Fruit fly (Drosophila melanogaster) whole organism, embryonic: ENCODE data around the gene BOD1.

Experiments used
- Asciz ChIP-seq: fragments of 200-800 bp; sonication (Bioruptor generic); optimal IDR thresholded peaks from 2 replicates; lab custom pipeline; 2017; ENCODE audit warnings: missing biosample characterization, mild to moderate bottlenecking, missing genetic modification characterization, missing genetic modification reagents
- CG10147 ChIP-seq: fragments of 200-800 bp; sonication (Bioruptor generic); optimal IDR thresholded peaks from 2 replicates; lab custom pipeline; 2019; ENCODE audit warnings: missing biosample characterization, mild to moderate bottlenecking, missing genetic modification characterization, moderate library complexity
- CG11696 ChIP-seq: fragments of 200-800 bp; sonication (Bioruptor generic); IDR thresholded peaks from 2 replicates; pipeline ENCODE4 v1.3.6; 2022; ENCODE audit warnings: missing biosample characterization, missing genetic modification characterization
- CG15073 ChIP-seq: fragments of 200-800 bp; sonication (Bioruptor generic); optimal IDR thresholded peaks from 2 replicates; lab custom pipeline; 2016; ENCODE audit warnings: missing biosample characterization, missing genetic modification characterization
- CG17186 ChIP-seq: fragments of 200-800 bp; sonication (Bioruptor generic); optimal IDR thresholded peaks from 3 replicates; lab custom pipeline; 2017; ENCODE audit warnings: missing biosample characterization, missing genetic modification reagents, missing genetic modification characterization
- CG2120 ChIP-seq: fragments of 200-800 bp; sonication (Bioruptor generic); optimal IDR thresholded peaks from 3 replicates; lab custom pipeline; 2016; ENCODE audit warnings: missing biosample characterization, missing genetic modification characterization
- CG32767 ChIP-seq: fragments of 200-800 bp; sonication (Bioruptor generic); IDR thresholded peaks from 2 replicates; pipeline ENCODE4 v1.3.6; 2022; ENCODE audit warnings: missing biosample characterization, missing genetic modification characterization
- CG4404 ChIP-seq: fragments of 200-800 bp; sonication (Bioruptor generic); IDR thresholded peaks from 2 replicates; pipeline ENCODE4 v1.3.6; 2022; ENCODE audit warnings: missing biosample characterization, missing genetic modification characterization
- CG5180 ChIP-seq: fragments of 200-800 bp; sonication (Bioruptor generic); optimal IDR thresholded peaks from 3 replicates; lab custom pipeline; 2017; ENCODE audit warnings: missing biosample characterization, missing genetic modification characterization, mild to moderate bottlenecking, moderate library complexity, missing genetic modification reagents
- CG6765 ChIP-seq: fragments of 200-800 bp; sonication (Bioruptor generic); optimal IDR thresholded peaks from 3 replicates; lab custom pipeline; 2017; ENCODE audit warnings: missing biosample characterization, mild to moderate bottlenecking, missing genetic modification characterization
- CG7928 ChIP-seq: fragments of 200-800 bp; sonication (Bioruptor generic); optimal IDR thresholded peaks from 2 replicates; lab custom pipeline; 2017; ENCODE audit warnings: missing biosample characterization, mild to moderate bottlenecking, missing genetic modification characterization
- CG8089 ChIP-seq: fragments of 200-800 bp; sonication (Bioruptor generic); optimal IDR thresholded peaks from 3 replicates; lab custom pipeline; 2016; ENCODE audit warnings: missing biosample characterization, missing genetic modification characterization
- D19B ChIP-seq: fragments of 200-800 bp; sonication (Bioruptor generic); optimal IDR thresholded peaks from 2 replicates; lab custom pipeline; 2017; ENCODE audit warnings: missing biosample characterization, mild to moderate bottlenecking, missing genetic modification characterization
- HHEX ChIP-seq: fragments of 200-800 bp; sonication (Bioruptor generic); optimal IDR thresholded peaks from 3 replicates; lab custom pipeline; 2017; ENCODE audit warnings: missing biosample characterization, mild to moderate bottlenecking, missing genetic modification characterization, missing genetic modification reagents
- HLH54F ChIP-seq: fragments of 200-800 bp; sonication (Bioruptor generic); optimal IDR thresholded peaks from 3 replicates; lab custom pipeline; 2016; ENCODE audit warnings: missing biosample characterization, missing genetic modification characterization
- HmgZ ChIP-seq: fragments of 200-800 bp; sonication (Bioruptor generic); optimal IDR thresholded peaks from 2 replicates; lab custom pipeline; 2018; ENCODE audit warnings: missing biosample characterization, mild to moderate bottlenecking, missing genetic modification characterization
- Hmr ChIP-seq: fragments of 200-800 bp; sonication (Bioruptor generic); optimal IDR thresholded peaks from 3 replicates; lab custom pipeline; 2017; ENCODE audit warnings: mild to moderate bottlenecking, missing biosample characterization, missing genetic modification reagents, missing genetic modification characterization
- Hr51 ChIP-seq, 2 experiments: fragments of 200-800 bp; sonication (Bioruptor generic); optimal IDR thresholded peaks; 2 replicates in 1 of 2; 3 replicates in 1 of 2; lab custom pipeline; 2016 to 2018; ENCODE audit warnings: missing biosample characterization in 2 of 2, missing genetic modification characterization in 2 of 2, mild to moderate bottlenecking in 1 of 2, moderate library complexity in 1 of 2
- Kr ChIP-seq: fragments of 200-800 bp; sonication (Bioruptor generic); optimal IDR thresholded peaks from 2 replicates; lab custom pipeline; 2017; ENCODE audit warnings: missing biosample characterization, mild to moderate bottlenecking, missing genetic modification characterization
- PHDP ChIP-seq: fragments of 200-800 bp; sonication (Bioruptor generic); optimal IDR thresholded peaks from 3 replicates; lab custom pipeline; 2018; ENCODE audit warnings: missing biosample characterization, mild to moderate bottlenecking, missing genetic modification characterization, moderate library complexity
- Ravus ChIP-seq: fragments of 200-800 bp; sonication (Bioruptor generic); IDR thresholded peaks from 2 replicates; pipeline ENCODE4 v1.3.6; 2022; ENCODE audit warnings: missing biosample characterization, missing genetic modification characterization
- Spps ChIP-seq: fragments of 200-800 bp; sonication (Bioruptor generic); optimal IDR thresholded peaks from 2 replicates; lab custom pipeline; 2018; ENCODE audit warnings: missing biosample characterization, mild to moderate bottlenecking, missing genetic modification characterization
- aop ChIP-seq: fragments of 200-800 bp; sonication (Bioruptor generic); IDR thresholded peaks from 2 replicates; pipeline ENCODE4 v1.3.6; 2022; ENCODE audit warnings: missing biosample characterization, missing genetic modification characterization
- ase ChIP-seq: fragments of 200-800 bp; sonication (Bioruptor generic); IDR thresholded peaks from 3 replicates; pipeline ENCODE4 v1.3.6; 2022; ENCODE audit warnings: missing biosample characterization, missing genetic modification characterization
- bbx ChIP-seq: fragments of 200-800 bp; sonication (Bioruptor generic); IDR thresholded peaks from 2 replicates; pipeline ENCODE4 v1.3.6; 2022; ENCODE audit warnings: missing biosample characterization, missing genetic modification characterization; ENCODE audit not compliant: partially characterized antibody
- bcd ChIP-seq: fragments of 200-800 bp; sonication (Bioruptor generic); optimal IDR thresholded peaks from 2 replicates; lab custom pipeline; 2017; ENCODE audit warnings: missing biosample characterization, mild to moderate bottlenecking, missing genetic modification characterization
- br ChIP-seq: fragments of >200 bp; optimal IDR thresholded peaks from 2 replicates; lab custom pipeline; 2017
- crp ChIP-seq, 2 experiments: fragments of 200-800 bp; sonication (Bioruptor generic); optimal IDR thresholded peaks; 2 replicates in 1 of 2; 3 replicates in 1 of 2; lab custom pipeline; 2017; ENCODE audit warnings: missing biosample characterization in 2 of 2, missing genetic modification characterization in 2 of 2, mild to moderate bottlenecking in 1 of 2, moderate library complexity in 1 of 2
- dpn ChIP-seq, 2 experiments: fragments of 200-800 bp; sonication (Bioruptor generic); optimal IDR thresholded peaks; 3 replicates each; lab custom pipeline; 2016; ENCODE audit warnings: missing biosample characterization in 2 of 2, missing genetic modification characterization in 2 of 2
- esg ChIP-seq: fragments of 200-800 bp; sonication (Bioruptor generic); conservative IDR thresholded peaks from 2 replicates; pipeline ENCODE4 v1.3.6; 2022; ENCODE audit warnings: missing biosample characterization, missing genetic modification characterization
- fd64A ChIP-seq: fragments of 200-800 bp; sonication (Bioruptor generic); optimal IDR thresholded peaks from 3 replicates; lab custom pipeline; 2018; ENCODE audit warnings: missing biosample characterization, mild to moderate bottlenecking, missing genetic modification characterization
- fd96Cb ChIP-seq: fragments of 200-800 bp; sonication (Bioruptor generic); optimal IDR thresholded peaks from 2 replicates; lab custom pipeline; 2018; ENCODE audit warnings: missing biosample characterization, mild to moderate bottlenecking, missing genetic modification characterization, moderate library complexity
- hb ChIP-seq: fragments of 200-800 bp; sonication (Bioruptor generic); IDR thresholded peaks from 3 replicates; pipeline ENCODE4 v1.3.6; 2022; ENCODE audit warnings: missing biosample characterization, missing genetic modification characterization; ENCODE audit not compliant: partially characterized antibody
- ken ChIP-seq: fragments of 200-800 bp; sonication (Bioruptor generic); IDR thresholded peaks from 3 replicates; pipeline ENCODE4 v1.3.6; 2022; ENCODE audit warnings: missing biosample characterization, missing genetic modification characterization
- lab ChIP-seq: fragments of 200-800 bp; sonication (Bioruptor generic); optimal IDR thresholded peaks from 3 replicates; lab custom pipeline; 2017; ENCODE audit warnings: missing biosample characterization, missing genetic modification characterization, mild to moderate bottlenecking, moderate library complexity, missing genetic modification reagents
- lov ChIP-seq, 2 experiments: fragments of 200-800 bp in 1 of 2; fragments of >200 bp in 1 of 2; sonication (Bioruptor generic) in 1 of 2; IDR thresholded peaks in 1 of 2; optimal IDR thresholded peaks in 1 of 2; 2 replicates in 1 of 2; 3 replicates in 1 of 2; pipeline versions ENCODE4 v1.3.6 to Lab custom; 2017 to 2022; ENCODE audit warnings: missing biosample characterization in 1 of 2, missing genetic modification characterization in 1 of 2
- nom ChIP-seq: fragments of 200-800 bp; sonication (Bioruptor generic); optimal IDR thresholded peaks from 2 replicates; lab custom pipeline; 2017; ENCODE audit warnings: missing biosample characterization, missing genetic modification characterization, mild to moderate bottlenecking, moderate library complexity, missing genetic modification reagents
- odd ChIP-seq: fragments of 200-800 bp; sonication (Bioruptor generic); optimal IDR thresholded peaks from 2 replicates; lab custom pipeline; 2017; ENCODE audit warnings: missing biosample characterization, mild to moderate bottlenecking, missing genetic modification characterization
- otp ChIP-seq: fragments of 200-800 bp; sonication (Bioruptor generic); IDR thresholded peaks from 3 replicates; pipeline ENCODE4, ENCODE4 v1.3.6; 2022; ENCODE audit warnings: missing biosample characterization, missing genetic modification characterization
- pros ChIP-seq: fragments of 200-800 bp; sonication (Bioruptor generic); optimal IDR thresholded peaks from 3 replicates; lab custom pipeline; 2019; ENCODE audit warnings: missing biosample characterization, mild to moderate bottlenecking, missing genetic modification characterization, moderate library complexity
- ranshi ChIP-seq: fragments of 200-800 bp; sonication (Bioruptor generic); IDR thresholded peaks from 2 replicates; pipeline ENCODE4 v1.3.6; 2022; ENCODE audit warnings: missing biosample characterization, missing genetic modification characterization
- row ChIP-seq: fragments of 200-800 bp; sonication (Bioruptor generic); IDR thresholded peaks from 3 replicates; pipeline ENCODE4 v1.3.6; 2022; ENCODE audit warnings: missing biosample characterization, missing genetic modification characterization
- shn ChIP-seq: fragments of 200-800 bp; sonication (Bioruptor generic); optimal IDR thresholded peaks from 3 replicates; lab custom pipeline; 2016; ENCODE audit warnings: missing biosample characterization, missing genetic modification characterization
- sr ChIP-seq: fragments of 200-800 bp; sonication (Bioruptor generic); IDR thresholded peaks from 3 replicates; pipeline ENCODE4 v1.3.6; 2022; ENCODE audit warnings: missing biosample characterization, missing genetic modification characterization
- ssp ChIP-seq: fragments of 200-800 bp; sonication (Bioruptor generic); IDR thresholded peaks from 2 replicates; pipeline ENCODE4 v1.3.6; 2022; ENCODE audit warnings: missing biosample characterization, missing genetic modification characterization
- sug ChIP-seq: fragments of 200-800 bp; optimal IDR thresholded peaks from 2 replicates; lab custom pipeline; 2019; ENCODE audit warnings: missing biosample characterization, mild to moderate bottlenecking, missing genetic modification characterization, moderate library complexity
- twi ChIP-seq: fragments of 200-800 bp; optimal IDR thresholded peaks from 2 replicates; lab custom pipeline; 2019; ENCODE audit warnings: missing biosample characterization, mild to moderate bottlenecking, missing genetic modification characterization, moderate library complexity
- usp ChIP-seq: fragments of >200 bp; optimal IDR thresholded peaks from 2 replicates; lab custom pipeline; 2017; ENCODE audit warnings: missing biosample characterization, missing genetic modification characterization

Gene BOD1

dm6 chr3R:27925000-27925970, 12.8 kb upstream of the BOD1 start, which contains the start of gene mino (continued):
- TF ChIP-seq hb: no peak
- no peak for TF ChIP-seq CG17186 (GFP tag; lab: Kevin White, UChicago)
- peak; percentile 21 for TF ChIP-seq lab
- TF ChIP-seq lov (optimal IDR thresholded peaks at IDR 0.05; lab: Kevin White, UChicago): no peak
- TF ChIP-seq lov (GFP tag; IDR thresholded peaks at IDR 0.05; lab: Robert Waterston, UW): no peak
- TF ChIP-seq CG5180 (GFP tag; lab: Kevin White, UChicago): no peak
- TF ChIP-seq ssp (GFP tag; lab: Robert Waterston, UW): no peak
- TF ChIP-seq sug (tag; lab: Kevin White, UChicago): peak; percentile 70
- no peak for TF ChIP-seq twi (tag; lab: Kevin White, UChicago)
- no peak for TF ChIP-seq row (GFP tag; lab: Robert Waterston, UW)
- TF ChIP-seq CG6765 (GFP tag; lab: Kevin White, UChicago): peak; percentile 38
- no peak for TF ChIP-seq sr
- no peak for TF ChIP-seq crp (GFP tag; optimal IDR thresholded peaks at IDR 0.05; lab: Kevin White, UChicago)
- no peak for TF ChIP-seq Spps
- TF ChIP-seq aop (GFP tag; lab: Robert Waterston, UW): no peak
- no peak for TF ChIP-seq usp (GFP tag; lab: Kevin White, UChicago)
- TF ChIP-seq dpn (GFP tag; optimal IDR thresholded peaks at IDR 0.05; lab: Kevin White, UChicago): no peak
- 0 out of 3 replicates have a peak, but pooled peaks have one; percentile 21 for TF ChIP-seq ken (GFP tag; lab: Robert Waterston, UW)
- no peak for TF ChIP-seq otp
- TF ChIP-seq CG4404: no peak
- no peak for TF ChIP-seq Asciz
- TF ChIP-seq pros (GFP tag; lab: Kevin White, UChicago): no peak
- no peak for TF ChIP-seq HLH54F (GFP tag; lab: Kevin White, UChicago)
- no peak for TF ChIP-seq fd96Cb
- no peak for TF ChIP-seq odd (GFP tag; lab: Kevin White, UChicago)
- TF ChIP-seq Ravus (GFP tag; lab: Robert Waterston, UW): no peak
- TF ChIP-seq nom (GFP tag; lab: Kevin White, UChicago): peak; percentile 94
- TF ChIP-seq HHEX (GFP tag; lab: Kevin White, UChicago): peak; percentile 16
- no peak for TF ChIP-seq ase (GFP tag; lab: Robert Waterston, UW)
- no peak for TF ChIP-seq Hr51 (GFP tag; optimal IDR thresholded peaks at IDR 0.05; lab: Kevin White, UChicago)
- TF ChIP-seq br (lab: Kevin White, UChicago): no peak
- TF ChIP-seq CG7928 (GFP tag; lab: Kevin White, UChicago): no peak
- no peak for TF ChIP-seq Kr (GFP tag; lab: Kevin White, UChicago)
- no peak for TF ChIP-seq CG10147 (GFP tag; lab: Kevin White, UChicago)
- no peak for TF ChIP-seq CG8089
- TF ChIP-seq ranshi: no peak
- no peak for TF ChIP-seq esg (GFP tag; lab: Robert Waterston, UW)
- TF ChIP-seq bbx (GFP tag; lab: Robert Waterston, UW): no peak
- no peak for TF ChIP-seq bcd (GFP tag; lab: Kevin White, UChicago)
- TF ChIP-seq CG11696 (GFP tag; lab: Robert Waterston, UW): no peak
- no peak for TF ChIP-seq D19B (GFP tag; lab: Kevin White, UChicago)
- no peak for TF ChIP-seq fd64A (GFP tag; lab: Kevin White, UChicago)
- no peak for TF ChIP-seq CG32767 (GFP tag; lab: Robert Waterston, UW)
- no peak for TF ChIP-seq shn (GFP tag; lab: Kevin White, UChicago)
- TF ChIP-seq CG2120: no peak
- no peak for TF ChIP-seq PHDP (tag; lab: Kevin White, UChicago)
- TF ChIP-seq HmgZ (tag; lab: Kevin White, UChicago): no peak
- no peak for TF ChIP-seq CG15073 (GFP tag; lab: Kevin White, UChicago)
- peak; percentile 4 for TF ChIP-seq Hmr (GFP tag; lab: Kevin White, UChicago)
